Fruit fly (Drosophila melanogaster) whole organism, embryonic: Measurements from ENCODE around the gene CG5611.

Experiments
- Abd-B ChIP-seq: fragments of 200-800 bp; sonication (Bioruptor generic); optimal IDR thresholded peaks from 2 replicates; lab custom pipeline; 2018; ENCODE audit warnings: missing biosample characterization, mild to moderate bottlenecking, missing genetic modification characterization, moderate library complexity
- Bdp1 ChIP-seq: fragments of 200-800 bp; sonication (Bioruptor generic); optimal IDR thresholded peaks from 3 replicates; lab custom pipeline; 2016; ENCODE audit warnings: missing biosample characterization, missing genetic modification characterization
- CG10147 ChIP-seq: fragments of 200-800 bp; sonication (Bioruptor generic); optimal IDR thresholded peaks from 2 replicates; lab custom pipeline; 2019; ENCODE audit warnings: missing biosample characterization, mild to moderate bottlenecking, missing genetic modification characterization, moderate library complexity
- CG11504 ChIP-seq: fragments of 200-800 bp; sonication (Bioruptor generic); optimal IDR thresholded peaks from 3 replicates; lab custom pipeline; 2019; ENCODE audit warnings: missing biosample characterization, mild to moderate bottlenecking, missing genetic modification characterization, moderate library complexity
- CG11723 ChIP-seq: fragments of 200-800 bp; sonication (Bioruptor generic); optimal IDR thresholded peaks from 2 replicates; lab custom pipeline; 2017; ENCODE audit warnings: missing biosample characterization, mild to moderate bottlenecking, missing genetic modification characterization
- CG12071 ChIP-seq: fragments of 200-800 bp; sonication (Bioruptor generic); optimal IDR thresholded peaks from 3 replicates; lab custom pipeline; 2018; ENCODE audit warnings: missing biosample characterization, mild to moderate bottlenecking, missing genetic modification characterization
- CG13287 ChIP-seq: fragments of 200-800 bp; sonication (Bioruptor generic); IDR thresholded peaks from 2 replicates; pipeline ENCODE4 v1.3.6; 2022; ENCODE audit warnings: missing biosample characterization, missing genetic modification characterization; ENCODE audit not compliant: partially characterized antibody
- CG13296 ChIP-seq: fragments of 200-800 bp; sonication (Bioruptor generic); optimal IDR thresholded peaks from 3 replicates; lab custom pipeline; 2018; ENCODE audit warnings: missing biosample characterization, mild to moderate bottlenecking, missing genetic modification characterization
- CG17359 ChIP-seq: fragments of 200-800 bp; sonication (Bioruptor generic); optimal IDR thresholded peaks from 3 replicates; lab custom pipeline; 2018; ENCODE audit warnings: missing biosample characterization, mild to moderate bottlenecking, missing genetic modification characterization, moderate library complexity
- CG17568 ChIP-seq: fragments of 200-800 bp; sonication (Bioruptor generic); optimal IDR thresholded peaks from 2 replicates; lab custom pipeline; 2018; ENCODE audit warnings: missing biosample characterization, mild to moderate bottlenecking, missing genetic modification characterization, moderate library complexity
- CG1792 ChIP-seq: fragments of 200-800 bp; sonication (Bioruptor generic); optimal IDR thresholded peaks from 2 replicates; lab custom pipeline; 2016; ENCODE audit warnings: missing biosample characterization, missing genetic modification characterization
- CG18476 ChIP-seq: fragments of 200-800 bp; sonication (Bioruptor generic); optimal IDR thresholded peaks from 2 replicates; lab custom pipeline; 2016; ENCODE audit warnings: missing biosample characterization, mild to moderate bottlenecking, missing genetic modification characterization
- CG2678 ChIP-seq: fragments of 200-800 bp; sonication (Bioruptor generic); optimal IDR thresholded peaks from 3 replicates; lab custom pipeline; 2019; ENCODE audit warnings: missing biosample characterization, mild to moderate bottlenecking, missing genetic modification characterization, moderate library complexity
- CG32772 ChIP-seq: fragments of 200-800 bp; sonication (Bioruptor generic); IDR thresholded peaks from 2 replicates; pipeline ENCODE4 v1.3.6; 2022; ENCODE audit warnings: missing biosample characterization, missing genetic modification characterization
- CG33557 ChIP-seq: fragments of 200-800 bp; sonication (Bioruptor generic); optimal IDR thresholded peaks from 2 replicates; lab custom pipeline; 2019; ENCODE audit warnings: missing biosample characterization, mild to moderate bottlenecking, missing genetic modification characterization, moderate library complexity
- CG3838 ChIP-seq: fragments of 200-800 bp; sonication (Bioruptor generic); optimal IDR thresholded peaks from 3 replicates; lab custom pipeline; 2016; ENCODE audit warnings: missing biosample characterization, missing genetic modification characterization
- CG4328 ChIP-seq: fragments of 200-800 bp; sonication (Bioruptor generic); optimal IDR thresholded peaks from 3 replicates; lab custom pipeline; 2017; ENCODE audit warnings: missing biosample characterization, missing genetic modification reagents, missing genetic modification characterization
- CG4404 ChIP-seq: fragments of 200-800 bp; sonication (Bioruptor generic); IDR thresholded peaks from 2 replicates; pipeline ENCODE4 v1.3.6; 2022; ENCODE audit warnings: missing biosample characterization, missing genetic modification characterization
- CG6765 ChIP-seq: fragments of 200-800 bp; sonication (Bioruptor generic); optimal IDR thresholded peaks from 3 replicates; lab custom pipeline; 2017; ENCODE audit warnings: missing biosample characterization, mild to moderate bottlenecking, missing genetic modification characterization
- CG7357 ChIP-seq: fragments of 200-800 bp; sonication (Bioruptor generic); IDR thresholded peaks from 3 replicates; pipeline ENCODE4 v1.3.6; 2022; ENCODE audit warnings: missing biosample characterization, missing genetic modification characterization
- CG8089 ChIP-seq: fragments of 200-800 bp; sonication (Bioruptor generic); optimal IDR thresholded peaks from 3 replicates; lab custom pipeline; 2016; ENCODE audit warnings: missing biosample characterization, missing genetic modification characterization
- CG8388 ChIP-seq: fragments of 200-800 bp; sonication (Bioruptor generic); optimal IDR thresholded peaks from 2 replicates; lab custom pipeline; 2019; ENCODE audit warnings: missing biosample characterization, mild to moderate bottlenecking, missing genetic modification characterization, moderate library complexity
- CG9215 ChIP-seq: fragments of 200-800 bp; sonication (Bioruptor generic); IDR thresholded peaks from 2 replicates; pipeline ENCODE4 v1.3.6; 2022; ENCODE audit warnings: missing biosample characterization, missing genetic modification characterization
- CG9817 ChIP-seq: fragments of 200-800 bp; sonication (Bioruptor generic); optimal IDR thresholded peaks from 2 replicates; lab custom pipeline; 2018; ENCODE audit warnings: missing biosample characterization, mild to moderate bottlenecking, missing genetic modification characterization, moderate library complexity
- Jarid2 ChIP-seq: fragments of 200-800 bp; sonication (Bioruptor generic); optimal IDR thresholded peaks from 3 replicates; lab custom pipeline; 2017; ENCODE audit warnings: mild to moderate bottlenecking, missing biosample characterization, missing genetic modification reagents, missing genetic modification characterization
- Lhr ChIP-seq: fragments of 200-800 bp; sonication (Bioruptor generic); optimal IDR thresholded peaks from 3 replicates; lab custom pipeline; 2017; ENCODE audit warnings: mild to moderate bottlenecking, missing biosample characterization, missing genetic modification reagents, missing genetic modification characterization
- Mrtf ChIP-seq: fragments of 200-800 bp; sonication (Bioruptor generic); IDR thresholded peaks from 3 replicates; pipeline ENCODE4 v1.3.6; 2022; ENCODE audit warnings: missing biosample characterization, missing genetic modification characterization
- PHDP ChIP-seq: fragments of 200-800 bp; sonication (Bioruptor generic); optimal IDR thresholded peaks from 3 replicates; lab custom pipeline; 2018; ENCODE audit warnings: missing biosample characterization, mild to moderate bottlenecking, missing genetic modification characterization, moderate library complexity
- Ptx1 ChIP-seq: fragments of 200-800 bp; sonication (Bioruptor generic); IDR thresholded peaks from 2 replicates; pipeline ENCODE4 v1.3.6; 2022; ENCODE audit warnings: missing biosample characterization, missing genetic modification characterization
- Rfx ChIP-seq: fragments of 200-800 bp; sonication (Bioruptor generic); IDR thresholded peaks from 2 replicates; pipeline ENCODE4 v1.3.6; 2022; ENCODE audit warnings: missing biosample characterization, missing genetic modification characterization
- Side ChIP-seq: fragments of 200-800 bp; sonication (Bioruptor generic); optimal IDR thresholded peaks from 2 replicates; lab custom pipeline; 2016; ENCODE audit warnings: missing biosample characterization, missing genetic modification characterization
- Sox100B ChIP-seq: fragments of 200-800 bp; sonication (Bioruptor generic); optimal IDR thresholded peaks from 3 replicates; lab custom pipeline; 2018; ENCODE audit warnings: missing biosample characterization, mild to moderate bottlenecking, missing genetic modification characterization
- Sox102F ChIP-seq: fragments of 200-800 bp; sonication (Bioruptor generic); optimal IDR thresholded peaks from 2 replicates; lab custom pipeline; 2018; ENCODE audit warnings: missing biosample characterization, mild to moderate bottlenecking, missing genetic modification characterization, moderate library complexity
- Spps ChIP-seq: fragments of 200-800 bp; sonication (Bioruptor generic); optimal IDR thresholded peaks from 2 replicates; lab custom pipeline; 2018; ENCODE audit warnings: missing biosample characterization, mild to moderate bottlenecking, missing genetic modification characterization
- ase ChIP-seq: fragments of 200-800 bp; sonication (Bioruptor generic); IDR thresholded peaks from 3 replicates; pipeline ENCODE4 v1.3.6; 2022; ENCODE audit warnings: missing biosample characterization, missing genetic modification characterization
- fd96Cb ChIP-seq: fragments of 200-800 bp; sonication (Bioruptor generic); optimal IDR thresholded peaks from 2 replicates; lab custom pipeline; 2018; ENCODE audit warnings: missing biosample characterization, mild to moderate bottlenecking, missing genetic modification characterization, moderate library complexity
- gcm ChIP-seq: fragments of 200-800 bp; sonication (Bioruptor generic); optimal IDR thresholded peaks from 2 replicates; lab custom pipeline; 2019; ENCODE audit warnings: missing biosample characterization, mild to moderate bottlenecking, missing genetic modification characterization, moderate library complexity
- jigr1 ChIP-seq: fragments of 200-800 bp; sonication (Bioruptor generic); IDR thresholded peaks from 3 replicates; pipeline ENCODE4 v1.3.6; 2022; ENCODE audit warnings: missing biosample characterization, missing genetic modification characterization
- jing ChIP-seq: fragments of 200-800 bp; sonication (Bioruptor generic); optimal IDR thresholded peaks from 2 replicates; lab custom pipeline; 2018; ENCODE audit warnings: missing biosample characterization, mild to moderate bottlenecking, missing genetic modification characterization
- kay ChIP-seq: fragments of 200-800 bp; sonication (Bioruptor generic); optimal IDR thresholded peaks from 2 replicates; lab custom pipeline; 2016; ENCODE audit warnings: missing biosample characterization, missing genetic modification characterization
- lab ChIP-seq: fragments of 200-800 bp; sonication (Bioruptor generic); optimal IDR thresholded peaks from 3 replicates; lab custom pipeline; 2017; ENCODE audit warnings: missing biosample characterization, missing genetic modification characterization, mild to moderate bottlenecking, moderate library complexity, missing genetic modification reagents
- lbe ChIP-seq: fragments of 200-800 bp; sonication (Bioruptor generic); optimal IDR thresholded peaks from 2 replicates; lab custom pipeline; 2016; ENCODE audit warnings: missing biosample characterization, mild to moderate bottlenecking, missing genetic modification characterization
- lola ChIP-seq, 3 experiments: fragments of >200 bp in 2 of 3; fragments of 200-800 bp in 1 of 3; sonication (Bioruptor generic) in 1 of 3; optimal IDR thresholded peaks; 2 replicates each; lab custom pipeline; 2017 to 2019; ENCODE audit warnings: missing biosample characterization in 3 of 3, missing genetic modification characterization in 3 of 3, mild to moderate bottlenecking in 1 of 3, moderate library complexity in 1 of 3
- mld ChIP-seq: fragments of 200-800 bp; sonication (Bioruptor generic); IDR thresholded peaks from 3 replicates; pipeline ENCODE4 v1.3.6; 2022; ENCODE audit warnings: missing biosample characterization, missing genetic modification characterization; ENCODE audit not compliant: partially characterized antibody
- nau ChIP-seq: fragments of 200-800 bp; sonication (Bioruptor generic); optimal IDR thresholded peaks from 3 replicates; lab custom pipeline; 2017; ENCODE audit warnings: missing biosample characterization, mild to moderate bottlenecking, missing genetic modification characterization, missing genetic modification reagents
- phol ChIP-seq: fragments of 200-800 bp; sonication (Bioruptor generic); optimal IDR thresholded peaks from 3 replicates; lab custom pipeline; 2018; ENCODE audit warnings: missing biosample characterization, mild to moderate bottlenecking, missing genetic modification characterization, moderate library complexity
- row ChIP-seq: fragments of 200-800 bp; sonication (Bioruptor generic); IDR thresholded peaks from 3 replicates; pipeline ENCODE4 v1.3.6; 2022; ENCODE audit warnings: missing biosample characterization, missing genetic modification characterization
- sr ChIP-seq: fragments of 200-800 bp; sonication (Bioruptor generic); IDR thresholded peaks from 3 replicates; pipeline ENCODE4 v1.3.6; 2022; ENCODE audit warnings: missing biosample characterization, missing genetic modification characterization
- unpg ChIP-seq: fragments of 200-800 bp; sonication (Bioruptor generic); optimal IDR thresholded peaks from 3 replicates; lab custom pipeline; 2018; ENCODE audit warnings: missing biosample characterization, mild to moderate bottlenecking, missing genetic modification characterization, moderate library complexity
- usp ChIP-seq: fragments of >200 bp; optimal IDR thresholded peaks from 2 replicates; lab custom pipeline; 2017; ENCODE audit warnings: missing biosample characterization, missing genetic modification characterization
- zfh1 ChIP-seq: fragments of 200-800 bp; sonication (Bioruptor generic); IDR thresholded peaks from 3 replicates; pipeline ENCODE4 v1.3.6; 2022; ENCODE audit warnings: missing biosample characterization, missing genetic modification characterization

CG5611 gene

dm6 chr3R:27655109-27655508 lies 19.2 kb upstream of the CG5611 start (continued):
- TF ChIP-seq CG12071: no peak
- no peak for TF ChIP-seq CG10147 (GFP tag; lab: Kevin White, UChicago)
- TF ChIP-seq Side (GFP tag; lab: Kevin White, UChicago): no peak
- no peak for TF ChIP-seq mld
- no peak for TF ChIP-seq CG11723
- TF ChIP-seq nau (GFP tag; lab: Kevin White, UChicago): no peak
- TF ChIP-seq CG6765 (GFP tag; lab: Kevin White, UChicago): no peak
- TF ChIP-seq CG1792 (GFP tag; lab: Kevin White, UChicago): no peak
- peak; percentile 53; the same call in 2 of the 3 replicates for TF ChIP-seq row (GFP tag; lab: Robert Waterston, UW)
- no peak for TF ChIP-seq Lhr (GFP tag; lab: Kevin White, UChicago)
- TF ChIP-seq Abd-B: no peak
- peak; percentile 36 for TF ChIP-seq phol
- TF ChIP-seq CG9817 (tag; lab: Kevin White, UChicago): no peak
- no peak for TF ChIP-seq Mrtf (GFP tag; lab: Robert Waterston, UW)
- no peak for TF ChIP-seq PHDP (tag; lab: Kevin White, UChicago)
- TF ChIP-seq CG11504: peak; percentile 39
- TF ChIP-seq usp (GFP tag; lab: Kevin White, UChicago): no peak
- no peak for TF ChIP-seq jigr1 (GFP tag; lab: Robert Waterston, UW)
- peak; percentile 38 for TF ChIP-seq CG2678
- no peak for TF ChIP-seq Bdp1 (GFP tag; lab: Kevin White, UChicago)
- TF ChIP-seq Jarid2 (GFP tag; lab: Kevin White, UChicago): no peak
- TF ChIP-seq CG13287 (GFP tag; lab: Robert Waterston, UW): no peak
- TF ChIP-seq CG4328 (GFP tag; lab: Kevin White, UChicago): no peak
- TF ChIP-seq CG8089: no peak
- no peak for TF ChIP-seq CG4404
- TF ChIP-seq CG18476 (GFP tag; lab: Kevin White, UChicago): no peak
- no peak for TF ChIP-seq CG9215 (GFP tag; lab: Robert Waterston, UW)
- TF ChIP-seq Rfx (GFP tag; lab: Robert Waterston, UW): no peak
- TF ChIP-seq jing (GFP tag; lab: Kevin White, UChicago): no peak
- TF ChIP-seq lab (GFP tag; lab: Kevin White, UChicago): peak; percentile 10
- no peak for TF ChIP-seq kay (GFP tag; lab: Kevin White, UChicago)
- TF ChIP-seq Spps (tag; lab: Kevin White, UChicago): no peak
- no peak for TF ChIP-seq CG13296 (GFP tag; lab: Kevin White, UChicago)
- TF ChIP-seq lola (GFP tag; optimal IDR thresholded peaks at IDR 0.05; lab: Kevin White, UChicago): no peak
- peak; percentile 32 for TF ChIP-seq fd96Cb (tag; lab: Kevin White, UChicago)
- TF ChIP-seq lbe (GFP tag; lab: Kevin White, UChicago): no peak
- no peak for TF ChIP-seq sr
- peak; percentile 19 for TF ChIP-seq Sox100B (GFP tag; lab: Kevin White, UChicago)
- TF ChIP-seq CG17359 (tag; lab: Kevin White, UChicago): peak; percentile 30
- TF ChIP-seq CG33557 (GFP tag; lab: Kevin White, UChicago): no peak
- TF ChIP-seq CG32772 (GFP tag; lab: Robert Waterston, UW): no peak
- TF ChIP-seq ase: no peak
- TF ChIP-seq CG17568: no peak
- TF ChIP-seq zfh1 (GFP tag; lab: Robert Waterston, UW): no peak
- TF ChIP-seq unpg: no peak
- TF ChIP-seq CG7357: no peak
- no peak for TF ChIP-seq CG8388 (GFP tag; lab: Kevin White, UChicago)
- TF ChIP-seq gcm (GFP tag; lab: Kevin White, UChicago): no peak
- peak; percentile 11 for TF ChIP-seq Sox102F (GFP tag; lab: Kevin White, UChicago)
- no peak for TF ChIP-seq CG3838 (GFP tag; lab: Kevin White, UChicago)
- no peak for TF ChIP-seq Ptx1 (GFP tag; lab: Robert Waterston, UW)
